Worm (Caenorhabditis elegans): ENCODE results near the gene F08G12.5.

Gene F08G12.5

DNA sequence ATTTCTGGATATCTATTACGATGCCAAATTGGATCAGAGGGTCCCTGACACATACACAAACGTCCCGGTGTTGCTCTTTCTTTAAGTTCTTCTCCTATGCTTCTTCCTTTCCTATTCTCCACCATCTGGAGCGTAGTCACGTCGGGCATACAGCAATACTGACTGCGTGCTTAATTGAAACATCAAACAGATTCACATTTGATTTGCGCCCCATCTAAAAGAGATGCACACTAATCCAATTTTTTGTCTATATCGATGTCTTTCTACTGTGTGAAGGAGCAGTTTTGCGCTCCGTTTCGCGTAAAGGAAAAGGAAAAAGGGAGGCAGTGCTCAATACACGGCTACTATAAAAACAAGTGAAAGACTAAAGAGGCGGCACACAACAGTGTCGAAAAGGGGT, 18.6 kb upstream of the F08G12.5 start:
- TF ChIP-seq ztf-22 (GFP tag; optimal IDR thresholded peaks at IDR 0.05) (no peak), Y95B8A.8 (GFP tag; IDR thresholded peaks at IDR 0.05) (no peak), F39B2.1 (GFP tag; IDR thresholded peaks at IDR 0.05) (no peak)

DNA sequence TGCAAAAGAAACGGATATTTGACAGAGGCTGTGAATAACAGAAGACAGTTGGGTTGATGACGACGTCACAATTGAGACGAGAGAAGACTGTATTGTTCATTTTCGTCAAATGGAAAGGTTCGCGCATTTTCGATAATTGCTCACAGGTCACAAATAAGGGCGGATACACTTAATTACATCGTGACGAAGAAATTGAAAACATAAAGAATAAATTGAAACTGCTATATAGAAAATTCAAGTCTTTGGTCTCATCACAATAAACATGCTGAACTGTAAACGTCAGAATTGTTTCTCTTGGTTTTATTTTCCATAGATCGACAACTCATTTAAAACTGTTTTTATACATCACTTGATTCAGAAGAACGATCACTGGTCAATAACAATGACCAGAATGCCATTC, 16.7 kb upstream of the F08G12.5 start, which contains the start of gene ZK455.5:
Gene ZK455.5, minus strand, starts transcription at position 101 of the 400 bp plus-strand sequence.
- TF ChIP-seq egl-44 (GFP tag; IDR thresholded peaks at IDR 0.05) (no peak), lin-26 (GFP tag; IDR thresholded peaks at IDR 0.05) (no peak), hsf-1 (GFP tag; IDR thresholded peaks at IDR 0.05) (no peak), Y95B8A.8 (GFP tag; IDR thresholded peaks at IDR 0.05) (no peak), F57A8.1 (GFP tag; optimal IDR thresholded peaks at IDR 0.05) (no peak)

DNA sequence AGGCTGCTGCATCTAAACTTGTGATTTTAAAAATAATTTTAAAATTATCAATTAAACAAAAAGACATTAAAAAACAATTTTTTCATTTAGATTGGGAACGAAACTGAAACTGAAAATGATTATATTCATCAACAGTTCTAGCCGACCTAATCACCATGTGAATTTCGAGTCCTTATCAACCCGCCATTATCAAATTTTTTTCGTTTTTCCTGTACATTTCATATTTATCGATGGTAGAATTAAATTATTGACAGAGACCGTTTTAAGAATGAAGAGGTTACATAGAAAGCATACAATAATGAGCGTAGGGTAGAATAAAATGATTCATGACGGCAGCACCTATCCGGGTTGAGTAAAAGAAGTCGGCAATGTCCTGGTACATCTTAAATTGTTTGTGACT, 14.2 kb upstream of the F08G12.5 start, which contains the start of gene asm-2:
Gene asm-2, minus strand, starts transcription at position 12 of the 400 bp plus-strand sequence.
- TF ChIP-seq nhr-80 (tag; optimal IDR thresholded peaks at IDR 0.05) (peak; percentile 83), Y95B8A.8 (GFP tag; IDR thresholded peaks at IDR 0.05) (no peak)

DNA sequence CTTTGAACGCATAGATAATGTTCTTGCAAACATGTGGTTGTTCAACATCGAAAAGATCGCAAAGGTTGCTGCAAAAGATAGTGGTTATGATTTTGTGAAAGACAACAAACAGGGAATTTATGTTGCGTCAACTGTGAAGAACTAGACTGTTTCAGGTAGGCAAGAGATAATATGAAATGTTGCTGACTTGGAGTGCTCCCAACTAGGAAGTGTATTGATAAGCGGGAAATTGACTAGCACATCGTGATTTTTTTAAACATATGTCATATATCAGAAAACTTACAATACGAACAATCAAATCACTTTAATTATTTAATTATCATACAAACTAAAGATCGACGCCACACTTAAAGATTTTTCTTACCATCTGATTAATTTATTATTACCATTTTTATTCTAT, 13.1 kb upstream of the F08G12.5 start:
- TF ChIP-seq nhr-80 (tag; optimal IDR thresholded peaks at IDR 0.05) (peak; percentile 41), F23B12.7 (tag; optimal IDR thresholded peaks at IDR 0.05; ENCODE audit: insufficient read depth) (no peak), D2030.7 (GFP tag; IDR thresholded peaks at IDR 0.05) (no peak), C17E4.6 (GFP tag; IDR thresholded peaks at IDR 0.05) (no peak)

DNA sequence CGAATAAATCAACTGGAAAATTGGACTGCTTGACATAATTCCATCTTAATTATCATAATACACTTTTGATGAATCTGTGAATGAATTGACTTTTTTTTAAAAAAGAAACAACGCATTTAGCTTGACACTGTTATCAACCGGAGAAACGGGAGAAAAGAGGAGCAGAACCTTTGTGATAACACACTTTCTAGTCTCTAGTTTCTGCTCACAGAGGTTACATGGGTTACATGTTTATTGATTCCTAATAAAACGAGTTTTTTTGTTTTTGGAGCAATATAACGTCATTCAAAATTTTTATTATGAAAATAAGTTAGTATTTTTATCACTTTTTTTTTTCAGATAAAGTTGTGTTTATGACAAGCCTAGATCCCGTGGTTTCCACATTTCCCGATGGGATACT, 7.9 kb upstream of the F08G12.5 start, which contains the start of gene hizr-1:
Gene hizr-1, plus strand, starts transcription at position 340 of the 400 bp plus-strand sequence.
- TF ChIP-seq nhr-80 (tag; optimal IDR thresholded peaks at IDR 0.05) (peak; percentile 63), ztf-18 (tag; optimal IDR thresholded peaks at IDR 0.05) (no peak)

DNA sequence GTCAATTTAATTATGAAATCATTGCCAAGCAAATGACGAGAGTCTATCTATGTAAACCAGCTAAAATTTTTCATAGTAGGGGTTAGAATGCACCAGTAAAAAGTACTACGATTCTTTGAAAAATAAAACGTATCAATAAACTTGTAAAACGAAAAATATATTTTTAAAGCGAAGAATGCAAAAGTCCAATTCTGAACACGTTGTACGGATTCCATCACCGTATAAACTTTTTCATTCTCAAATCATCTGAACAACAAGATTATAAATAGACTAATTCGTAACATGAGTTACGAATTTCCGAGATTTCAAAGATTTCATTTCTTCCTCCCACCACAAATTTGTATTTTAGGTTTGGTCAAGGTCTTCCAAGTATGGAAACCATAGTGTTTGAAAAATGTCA, 6.7 kb upstream of the F08G12.5 start, which contains the start of gene nlp-57:
Gene nlp-57, plus strand, starts transcription at position 301 of the 400 bp plus-strand sequence.
- no peak for TF ChIP-seq egl-18 (GFP tag; IDR thresholded peaks at IDR 0.05)

DNA sequence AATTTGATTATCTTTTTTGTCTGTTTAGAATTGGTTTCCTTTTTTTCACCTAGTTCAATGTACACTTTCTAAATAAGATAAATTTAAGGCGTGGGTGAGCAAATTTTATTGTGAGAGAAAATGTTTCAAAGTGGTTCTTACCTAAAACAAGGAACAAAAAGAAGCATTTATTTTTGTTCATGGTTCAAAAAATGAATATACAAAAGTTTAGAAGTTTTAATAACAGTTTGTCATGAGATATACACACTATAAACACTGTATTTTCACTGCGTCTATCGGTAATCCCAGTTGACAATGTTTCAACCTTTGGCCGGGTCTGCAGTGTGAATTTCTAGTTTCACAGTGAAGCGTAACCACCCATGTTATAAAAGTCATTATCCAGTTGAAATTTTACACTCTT, 5.3 kb upstream of the F08G12.5 start, which contains the start of gene F08G12.11:
Gene F08G12.11, minus strand, starts transcription at position 181 of the 400 bp plus-strand sequence.
- TF ChIP-seq attf-6 (GFP tag; IDR thresholded peaks at IDR 0.05) (no peak), F52B5.7 (tag; optimal IDR thresholded peaks at IDR 0.05) (no peak), Y53F4B.3 (GFP tag; IDR thresholded peaks at IDR 0.05) (no peak), ztf-28 (GFP tag; IDR thresholded peaks at IDR 0.05) (no peak), ceh-91 (GFP tag; IDR thresholded peaks at IDR 0.05) (no peak), Y67H2A.10 (GFP tag; conservative IDR thresholded peaks at IDR 0.05) (no peak), K12H6.12 (tag; optimal IDR thresholded peaks at IDR 0.05) (no peak)

DNA sequence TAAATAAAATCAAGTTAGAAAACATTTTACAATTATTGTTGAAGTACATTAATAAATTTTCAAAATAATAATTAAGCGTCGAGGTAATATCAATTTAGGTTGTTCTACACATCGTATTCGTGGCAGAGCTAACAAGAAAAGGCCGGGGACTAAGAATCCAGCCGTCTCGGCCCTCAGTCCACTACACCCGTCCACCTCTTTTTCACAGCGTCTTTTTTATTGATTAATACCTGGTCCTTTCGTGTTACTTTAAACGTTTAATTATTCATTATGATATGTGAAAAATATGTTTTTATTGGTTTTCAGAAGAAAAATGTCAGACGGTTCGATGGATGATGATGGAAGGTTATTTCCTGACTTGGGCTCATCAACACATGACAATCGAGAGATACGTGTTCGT, 3.0 kb downstream of the F08G12.5 start, which contains the start of gene vhl-1:
Gene vhl-1, plus strand, starts transcription at position 301 of the 400 bp plus-strand sequence.
- TF ChIP-seq T26A5.8 (tag; optimal IDR thresholded peaks at IDR 0.05) (no peak), snpc-4 (GFP tag; optimal IDR thresholded peaks at IDR 0.05) (no peak), snpc-4 (tag; optimal IDR thresholded peaks at IDR 0.05) (no peak), nhr-90 (tag; optimal IDR thresholded peaks at IDR 0.05) (no peak), Y53F4B.3 (GFP tag; IDR thresholded peaks at IDR 0.05) (no peak), hrde-1 (tag; optimal IDR thresholded peaks at IDR 0.05; ENCODE audit: borderline replicate concordance) (no peak), F52B5.7 (tag; optimal IDR thresholded peaks at IDR 0.05) (no peak), F22D6.2 (tag; optimal IDR thresholded peaks at IDR 0.05) (no peak), madf-10 (tag; optimal IDR thresholded peaks at IDR 0.05) (no peak), Y79H2A.3 (GFP tag; conservative IDR thresholded peaks at IDR 0.05) (no peak)

All from whole organism, young adult.